Worm (Caenorhabditis elegans) whole organism, L1 larva: ENCODE measurements around the gene C35A5.11.
A peak's percentile ranks its signal among the peaks of the same experiment; 100 is the strongest.

Experiments used
- C16A3.4 ChIP-seq: fragments of 150-350 bp; optimal IDR thresholded peaks from 2 replicates; lab custom pipeline; 2014; ENCODE audit warnings: missing biosample characterization, missing genetic modification characterization
- C34B4.2 ChIP-seq: sonication (generic microtip); optimal IDR thresholded peaks from 2 replicates; lab custom pipeline; 2017; ENCODE audit warnings: mild to moderate bottlenecking, missing genetic modification characterization, missing compliant biosample characterization
- aha-1 ChIP-seq: fragments of 150-350 bp; optimal IDR thresholded peaks from 2 replicates; lab custom pipeline; 2014; ENCODE audit warnings: missing biosample characterization, missing genetic modification characterization
- alr-1 ChIP-seq: fragments of 200-800 bp; sonication (Bioruptor generic); optimal IDR thresholded peaks from 2 replicates; lab custom pipeline; 2018; ENCODE audit warnings: borderline replicate concordance, mild to moderate bottlenecking, missing genetic modification characterization, missing compliant biosample characterization
- ama-1 ChIP-seq: fragments of 150-350 bp; optimal IDR thresholded peaks from 2 replicates; lab custom pipeline; 2014
- blmp-1 ChIP-seq: fragments of 150-350 bp; optimal IDR thresholded peaks from 2 replicates; lab custom pipeline; 2014; ENCODE audit warnings: missing biosample characterization, missing genetic modification characterization
- ceh-63 ChIP-seq: fragments of 200-800 bp; sonication (Bioruptor generic); optimal IDR thresholded peaks from 2 replicates; lab custom pipeline; 2018; ENCODE audit warnings: mild to moderate bottlenecking, missing genetic modification characterization, missing compliant biosample characterization
- efl-1 ChIP-seq, 4 experiments: fragments of 150-350 bp; optimal IDR thresholded peaks in 3 of 4; peaks in 1 of 4; 1 replicate in 1 of 4; 2 replicates in 3 of 4; lab custom pipeline; 2014; ENCODE audit warnings: missing biosample characterization in 2 of 4, missing genetic modification characterization in 2 of 4, missing genetic modification reagents in 2 of 4
- egl-13 ChIP-seq: sonication (generic microtip); optimal IDR thresholded peaks from 2 replicates; lab custom pipeline; 2016; ENCODE audit warnings: missing genotype, missing genetic modification reagents, missing genetic modification characterization, missing compliant biosample characterization
- elt-2 ChIP-seq: sonication (generic microtip); optimal IDR thresholded peaks from 2 replicates; lab custom pipeline; 2016; ENCODE audit warnings: missing genetic modification characterization, mild to moderate bottlenecking, inconsistent platforms, missing compliant biosample characterization, missing genetic modification reagents
- fkh-10 ChIP-seq: sonication (generic microtip); optimal IDR thresholded peaks from 2 replicates; lab custom pipeline; 2017; ENCODE audit warnings: missing biosample characterization, missing genetic modification reagents, missing genetic modification characterization
- fkh-8 ChIP-seq: sonication (generic microtip); optimal IDR thresholded peaks from 2 replicates; lab custom pipeline; 2016; ENCODE audit warnings: mild to moderate bottlenecking, missing genetic modification characterization, missing compliant biosample characterization
- hlh-17 ChIP-seq: fragments of 200-800 bp; sonication (Bioruptor generic); optimal IDR thresholded peaks from 2 replicates; lab custom pipeline; 2018; ENCODE audit warnings: missing genetic modification characterization, mild to moderate bottlenecking, missing compliant biosample characterization, moderate library complexity, borderline replicate concordance
- hlh-4 ChIP-seq: sonication (generic microtip); optimal IDR thresholded peaks from 2 replicates; lab custom pipeline; 2016; ENCODE audit warnings: mild to moderate bottlenecking, missing genetic modification characterization, missing compliant biosample characterization
- hpl-2 ChIP-seq: fragments of 150-350 bp; optimal IDR thresholded peaks from 2 replicates; lab custom pipeline; 2014; ENCODE audit warnings: missing biosample characterization, missing genetic modification reagents, missing genetic modification characterization
- irx-1 ChIP-seq: sonication (generic microtip); optimal IDR thresholded peaks from 2 replicates; lab custom pipeline; 2016; ENCODE audit warnings: missing genetic modification characterization, missing compliant biosample characterization
- jun-1 ChIP-seq: fragments of 150-350 bp; optimal IDR thresholded peaks from 2 replicates; lab custom pipeline; 2014; ENCODE audit warnings: missing biosample characterization, missing genetic modification reagents, missing genetic modification characterization
- lin-13 ChIP-seq: fragments of 150-350 bp; optimal IDR thresholded peaks from 2 replicates; lab custom pipeline; 2014; ENCODE audit warnings: missing biosample characterization, missing genetic modification reagents, missing genetic modification characterization
- lin-35 ChIP-seq, 2 experiments: fragments of 150-350 bp; optimal IDR thresholded peaks; 2 replicates each; lab custom pipeline; 2014; ENCODE audit warnings: missing biosample characterization in 2 of 2, missing genetic modification characterization in 2 of 2, missing genetic modification reagents in 2 of 2
- lin-39 ChIP-seq: fragments of 150-350 bp; optimal IDR thresholded peaks from 2 replicates; lab custom pipeline; 2014; ENCODE audit warnings: missing biosample characterization, missing genetic modification reagents, missing genetic modification characterization
- lir-3 ChIP-seq: sonication (generic microtip); optimal IDR thresholded peaks from 2 replicates; lab custom pipeline; 2016; ENCODE audit warnings: mild to moderate bottlenecking, missing genetic modification characterization, moderate library complexity, missing compliant biosample characterization; ENCODE audit not compliant: poor library complexity
- lsy-2 ChIP-seq, 2 experiments: fragments of 150-350 bp; optimal IDR thresholded peaks; 2 replicates each; lab custom pipeline; 2014; ENCODE audit warnings: missing biosample characterization in 2 of 2, missing genetic modification characterization in 2 of 2
- mdl-1 ChIP-seq, 2 experiments: fragments of 150-350 bp; optimal IDR thresholded peaks; 2 replicates each; lab custom pipeline; 2014 to 2017; ENCODE audit warnings: missing biosample characterization in 2 of 2, missing genetic modification characterization in 2 of 2, inconsistent platforms in 1 of 2
- mef-2 ChIP-seq: fragments of 150-350 bp; optimal IDR thresholded peaks from 2 replicates; lab custom pipeline; 2014; ENCODE audit warnings: missing biosample characterization, missing genetic modification characterization
- nhr-20 ChIP-seq: sonication (generic microtip); optimal IDR thresholded peaks from 2 replicates; lab custom pipeline; 2016; ENCODE audit warnings: mild to moderate bottlenecking, missing genetic modification characterization, missing compliant biosample characterization
- nhr-237 ChIP-seq: fragments of 150-350 bp; optimal IDR thresholded peaks from 2 replicates; lab custom pipeline; 2014; ENCODE audit warnings: missing biosample characterization, missing genetic modification characterization
- nhr-28 ChIP-seq: fragments of 150-350 bp; optimal IDR thresholded peaks from 2 replicates; lab custom pipeline; 2014; ENCODE audit warnings: missing biosample characterization, missing genetic modification characterization
- nhr-71 ChIP-seq: sonication (generic microtip); optimal IDR thresholded peaks from 2 replicates; lab custom pipeline; 2016; ENCODE audit warnings: mild to moderate bottlenecking, missing genetic modification characterization, moderate library complexity, missing compliant biosample characterization
- nhr-77 ChIP-seq: fragments of 150-350 bp; optimal IDR thresholded peaks from 2 replicates; lab custom pipeline; 2014; ENCODE audit warnings: missing biosample characterization, missing genetic modification characterization
- nhr-84 ChIP-seq: sonication (generic microtip); optimal IDR thresholded peaks from 2 replicates; lab custom pipeline; 2017; ENCODE audit warnings: missing biosample characterization, missing genetic modification characterization
- pag-3 ChIP-seq: sonication (generic microtip); optimal IDR thresholded peaks from 2 replicates; lab custom pipeline; 2017; ENCODE audit warnings: missing genetic modification characterization, mild to moderate bottlenecking, missing compliant biosample characterization, antibody characterized with exemption, borderline replicate concordance; ENCODE audit not compliant: insufficient read depth
- pax-3 ChIP-seq: fragments of 200-800 bp; sonication (Bioruptor generic); optimal IDR thresholded peaks from 2 replicates; lab custom pipeline; 2018; ENCODE audit warnings: mild to moderate bottlenecking, missing genetic modification characterization, moderate library complexity, missing compliant biosample characterization
- pqm-1 ChIP-seq: sonication (generic microtip); optimal IDR thresholded peaks from 3 replicates; lab custom pipeline; 2017; ENCODE audit warnings: missing biosample characterization, missing genetic modification characterization
- skn-1 ChIP-seq: fragments of 150-350 bp; optimal IDR thresholded peaks from 2 replicates; lab custom pipeline; 2014; ENCODE audit warnings: missing biosample characterization, missing genetic modification characterization
- snu-23 ChIP-seq: sonication (generic microtip); optimal IDR thresholded peaks from 2 replicates; lab custom pipeline; 2016; ENCODE audit warnings: missing genetic modification characterization, missing compliant biosample characterization
- sptf-1 ChIP-seq: fragments of 150-350 bp; optimal IDR thresholded peaks from 2 replicates; lab custom pipeline; 2014; ENCODE audit warnings: missing biosample characterization, missing genetic modification characterization
- sup-37 ChIP-seq: fragments of 200-800 bp; sonication (Bioruptor generic); optimal IDR thresholded peaks from 2 replicates; lab custom pipeline; 2018; ENCODE audit warnings: mild to moderate bottlenecking, missing genetic modification characterization, missing compliant biosample characterization
- swsn-7 ChIP-seq: sonication (generic microtip); optimal IDR thresholded peaks from 2 replicates; lab custom pipeline; 2016; ENCODE audit warnings: missing genetic modification characterization, missing compliant biosample characterization
- unc-130 ChIP-seq: fragments of 150-350 bp; optimal IDR thresholded peaks from 2 replicates; lab custom pipeline; 2017; ENCODE audit warnings: missing biosample characterization, missing genetic modification characterization, inconsistent platforms
- unc-30 ChIP-seq: sonication (generic microtip); optimal IDR thresholded peaks from 2 replicates; lab custom pipeline; 2017; ENCODE audit warnings: missing biosample characterization, missing genetic modification characterization

The C35A5.11 gene

DNA sequence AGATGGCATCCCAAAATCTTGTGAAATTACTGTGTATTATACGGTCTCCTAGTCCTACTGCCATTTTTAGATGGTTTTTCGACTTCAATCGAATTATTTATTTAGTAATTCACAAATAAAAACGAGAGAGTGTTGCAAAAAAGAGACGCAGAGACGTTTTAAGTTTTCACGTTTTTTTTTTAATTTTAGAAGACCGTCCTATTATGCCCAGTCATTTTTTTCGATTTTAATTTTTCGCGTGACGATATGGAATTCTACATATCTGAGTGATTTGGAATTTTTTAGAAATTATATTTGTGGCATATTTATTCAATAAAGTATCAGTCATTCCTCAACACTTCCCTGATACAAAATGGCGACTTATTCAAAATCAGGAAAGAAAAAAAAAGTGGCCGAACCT is 6.2 kb downstream of the C35A5.11 start, which contains the start of gene C35A5.4:
Gene C35A5.4, plus strand, starts transcription at position 301 of the 400 bp plus-strand sequence.
- TF ChIP-seq pqm-1 (tag; lab: Kevin White, UChicago) (no peak), lir-3 (tag; lab: Kevin White, UChicago) (no peak), unc-30 (tag; lab: Kevin White, UChicago) (no peak), mdl-1 (tag; optimal IDR thresholded peaks at IDR 0.05; lab: Kevin White, UChicago) (no peak), fkh-10 (no peak), hlh-17 (GFP tag; lab: Kevin White, UChicago) (no peak), ama-1 (lab: Kevin White, UChicago) (no peak), hpl-2 (no peak), egl-13 (tag; lab: Kevin White, UChicago) (no peak), ceh-63 (GFP tag; lab: Kevin White, UChicago) (no peak), pag-3 (tag; lab: Kevin White, UChicago) (no peak), sptf-1 (tag; lab: Kevin White, UChicago) (no peak)

DNA sequence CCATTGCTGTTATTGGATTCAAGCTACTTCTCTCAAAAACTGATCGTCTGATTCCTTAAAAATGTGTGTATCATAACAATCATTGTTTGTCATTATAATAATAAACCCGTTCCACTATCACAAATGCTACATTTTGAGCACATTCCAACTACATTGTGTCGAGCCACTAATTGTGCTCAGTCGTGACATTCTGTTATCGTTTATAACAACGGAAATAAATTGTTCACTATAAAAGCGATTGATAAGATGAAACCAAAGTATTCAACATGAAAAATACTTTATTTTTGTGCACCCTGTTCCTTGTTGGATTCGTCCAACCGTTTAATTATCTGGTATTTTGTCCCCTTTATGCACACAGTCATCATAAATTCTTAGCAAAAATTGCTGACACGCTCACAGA is 9.8 kb downstream of the C35A5.11 start, which contains the start of gene ugt-33:
Gene ugt-33, plus strand, starts transcription at position 260 of the 400 bp plus-strand sequence.
- TF ChIP-seq elt-2 (tag; lab: Kevin White, UChicago) (peak; percentile 57), fkh-8 (tag; lab: Kevin White, UChicago) (no peak), lin-35 (GFP tag; optimal IDR thresholded peaks at IDR 0.05; lab: Kevin White, UChicago) (peak in 1 of 2 experiments; percentile 24)

DNA sequence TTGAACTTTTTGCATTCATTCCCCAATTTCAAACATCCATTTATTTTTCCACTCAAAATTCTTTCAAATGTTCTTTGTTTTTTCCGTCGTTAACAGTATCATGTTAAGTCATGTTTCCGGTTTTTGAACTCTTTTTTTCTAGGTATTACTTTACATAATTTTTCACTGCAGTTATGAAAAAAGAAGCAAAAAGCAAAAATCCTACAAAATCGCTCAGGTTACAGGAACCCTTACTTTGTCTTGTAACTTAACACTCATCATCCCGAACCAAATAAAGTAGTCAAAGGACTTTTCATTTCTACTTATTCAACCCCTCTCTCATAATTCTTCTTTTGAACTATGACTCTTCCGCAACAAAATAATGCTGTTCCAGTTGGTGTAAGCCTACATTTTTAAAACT is 11.5 kb downstream of the C35A5.11 start, which contains the start of gene aqp-5:
Gene aqp-5, plus strand, starts transcription at position 301 of the 400 bp plus-strand sequence.
- TF ChIP-seq blmp-1: no peak
- TF ChIP-seq hlh-4 (tag; lab: Kevin White, UChicago): no peak
- TF ChIP-seq nhr-28 (tag; lab: Kevin White, UChicago): no peak
- no peak for TF ChIP-seq mef-2 (tag; lab: Kevin White, UChicago)
- no peak for TF ChIP-seq snu-23
- TF ChIP-seq nhr-77 (tag; lab: Kevin White, UChicago): no peak
- TF ChIP-seq lsy-2 (tag; optimal IDR thresholded peaks at IDR 0.05; lab: Kevin White, UChicago): no peak
- TF ChIP-seq sup-37 (GFP tag; lab: Kevin White, UChicago): no peak
- no peak for TF ChIP-seq skn-1 (tag; lab: Kevin White, UChicago)
- TF ChIP-seq mdl-1 (tag; optimal IDR thresholded peaks at IDR 0.05; lab: Kevin White, UChicago): no peak
- no peak for TF ChIP-seq C16A3.4
- TF ChIP-seq unc-130: no peak
- no peak for TF ChIP-seq pax-3 (tag; lab: Kevin White, UChicago)
- TF ChIP-seq nhr-71 (tag; lab: Kevin White, UChicago): no peak
- no peak for TF ChIP-seq nhr-20
- TF ChIP-seq lin-39: no peak
- no peak for TF ChIP-seq lin-13 (GFP tag; lab: Kevin White, UChicago)
- no peak for TF ChIP-seq C34B4.2 (tag; lab: Kevin White, UChicago)

DNA sequence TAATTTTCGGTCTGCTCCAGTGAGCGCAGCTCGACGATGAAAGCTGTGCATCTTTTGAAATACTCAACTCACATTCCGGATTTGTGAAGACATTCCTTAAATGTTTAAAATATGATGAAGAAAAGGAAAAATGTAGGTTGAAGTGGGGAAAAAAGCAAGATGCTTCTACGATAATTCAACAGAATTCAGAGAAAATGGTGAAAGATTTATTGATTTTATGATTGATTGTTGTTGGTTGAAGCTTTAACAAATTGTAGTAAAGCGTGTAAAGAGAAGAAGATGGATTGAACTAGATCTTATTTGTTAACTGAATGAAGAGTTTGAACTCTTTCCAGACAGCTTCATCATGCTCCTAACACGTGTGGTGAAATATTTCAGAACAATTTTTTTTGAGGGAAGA is 12.9 kb downstream of the C35A5.11 start, which contains the start of gene ncx-5:
Gene ncx-5, minus strand, starts transcription at position 101 of the 400 bp plus-strand sequence.
- no peak for TF ChIP-seq nhr-237
- no peak for TF ChIP-seq irx-1 (tag; lab: Kevin White, UChicago)
- TF ChIP-seq alr-1 (tag; lab: Kevin White, UChicago): no peak
- no peak for TF ChIP-seq nhr-84
- TF ChIP-seq mef-2 (tag; lab: Kevin White, UChicago): no peak
- TF ChIP-seq jun-1 (tag; lab: Kevin White, UChicago): no peak
- TF ChIP-seq lsy-2 (tag; optimal IDR thresholded peaks at IDR 0.05; lab: Kevin White, UChicago): no peak
- no peak for TF ChIP-seq unc-130
- TF ChIP-seq nhr-77 (tag; lab: Kevin White, UChicago): no peak
- TF ChIP-seq swsn-7 (tag; lab: Kevin White, UChicago): no peak
- no peak for TF ChIP-seq efl-1 (optimal IDR thresholded peaks at IDR 0.05; lab: Kevin White, UChicago)
- no peak for TF ChIP-seq efl-1 (GFP tag; optimal IDR thresholded peaks at IDR 0.05 in 1 of 2; lab: Kevin White, UChicago)
- TF ChIP-seq ama-1 (lab: Kevin White, UChicago): no peak
- no peak for TF ChIP-seq aha-1 (tag; lab: Kevin White, UChicago)
- no peak for TF ChIP-seq unc-30 (tag; lab: Kevin White, UChicago)
- TF ChIP-seq lin-35 (GFP tag; optimal IDR thresholded peaks at IDR 0.05; lab: Kevin White, UChicago): no peak
- no peak for TF ChIP-seq hpl-2
